Worm (Caenorhabditis elegans): Measurements from ENCODE around the gene srz-15.

- TF ChIP-seq flt-1 (GFP tag; IDR thresholded peaks at IDR 0.05) = no peak
- no peak for TF ChIP-seq med-1 (GFP tag; optimal IDR thresholded peaks at IDR 0.05; ENCODE audit: insufficient read depth)
- TF ChIP-seq ztf-23 (GFP tag; IDR thresholded peaks at IDR 0.05) = no peak
- TF ChIP-seq T22C8.4 (GFP tag; IDR thresholded peaks at IDR 0.05) = no peak
These were observed 27.1 kb downstream of the srz-15 start, which contains the start of gene dct-19 for ce11 chrIV:12942633-12943032.

Data from whole organism, midembryonic.